Fruit fly (Drosophila melanogaster) whole organism, embryonic: Measurements from ENCODE around the gene Oseg1.
A peak's percentile ranks its signal among the peaks of the same experiment; 100 is the strongest.

Experiments used
- Ada2b ChIP-seq: fragments of 200-800 bp; sonication (Bioruptor generic); IDR thresholded peaks from 2 replicates; pipeline ENCODE4 v1.3.6; 2022; ENCODE audit warnings: missing biosample characterization, missing genetic modification characterization
- BEAF-32 ChIP-seq: fragments of 200-800 bp; sonication (Bioruptor generic); optimal IDR thresholded peaks from 3 replicates; lab custom pipeline; 2017; ENCODE audit warnings: missing biosample characterization, missing genetic modification characterization, mild to moderate bottlenecking, moderate library complexity, missing genetic modification reagents
- CG12155 ChIP-seq: fragments of 200-800 bp; sonication (Bioruptor generic); optimal IDR thresholded peaks from 3 replicates; lab custom pipeline; 2016; ENCODE audit warnings: missing biosample characterization, missing genetic modification characterization
- CG15479 ChIP-seq: fragments of 200-800 bp; sonication (Bioruptor generic); optimal IDR thresholded peaks from 3 replicates; lab custom pipeline; 2019; ENCODE audit warnings: missing biosample characterization, mild to moderate bottlenecking, missing genetic modification characterization, moderate library complexity
- CG1602 ChIP-seq: fragments of 200-800 bp; sonication (Bioruptor generic); optimal IDR thresholded peaks from 3 replicates; lab custom pipeline; 2016; ENCODE audit warnings: missing biosample characterization, missing genetic modification characterization
- CG16779 ChIP-seq: fragments of 200-800 bp; sonication (Bioruptor generic); IDR thresholded peaks from 2 replicates; pipeline ENCODE4 v1.3.6; 2022; ENCODE audit warnings: missing biosample characterization, missing genetic modification characterization
- CG17186 ChIP-seq: fragments of 200-800 bp; sonication (Bioruptor generic); optimal IDR thresholded peaks from 3 replicates; lab custom pipeline; 2017; ENCODE audit warnings: missing biosample characterization, missing genetic modification reagents, missing genetic modification characterization
- CG2875 ChIP-seq: fragments of 200-800 bp; sonication (Bioruptor generic); optimal IDR thresholded peaks from 2 replicates; lab custom pipeline; 2017; ENCODE audit warnings: missing biosample characterization, mild to moderate bottlenecking, missing genetic modification characterization, missing genetic modification reagents
- CG30020 ChIP-seq: fragments of 200-800 bp; optimal IDR thresholded peaks from 2 replicates; lab custom pipeline; 2019; ENCODE audit warnings: missing biosample characterization, mild to moderate bottlenecking, missing genetic modification characterization, moderate library complexity
- CG32767 ChIP-seq: fragments of 200-800 bp; sonication (Bioruptor generic); IDR thresholded peaks from 2 replicates; pipeline ENCODE4 v1.3.6; 2022; ENCODE audit warnings: missing biosample characterization, missing genetic modification characterization
- CG4730 ChIP-seq: fragments of 200-800 bp; sonication (Bioruptor generic); IDR thresholded peaks from 2 replicates; pipeline ENCODE4 v1.3.6; 2022; ENCODE audit warnings: missing biosample characterization, missing genetic modification characterization
- CG6689 ChIP-seq: fragments of 200-800 bp; sonication (Bioruptor generic); IDR thresholded peaks from 2 replicates; pipeline ENCODE4 v1.3.6; 2022; ENCODE audit warnings: missing biosample characterization, missing genetic modification characterization
- CG7271 ChIP-seq: fragments of 200-800 bp; sonication (Bioruptor generic); optimal IDR thresholded peaks from 2 replicates; lab custom pipeline; 2018; ENCODE audit warnings: missing biosample characterization, mild to moderate bottlenecking, missing genetic modification characterization, moderate library complexity
- CG9609 ChIP-seq: fragments of 200-800 bp; sonication (Bioruptor generic); optimal IDR thresholded peaks from 3 replicates; lab custom pipeline; 2016; ENCODE audit warnings: missing biosample characterization, missing genetic modification characterization
- D19B ChIP-seq: fragments of 200-800 bp; sonication (Bioruptor generic); optimal IDR thresholded peaks from 2 replicates; lab custom pipeline; 2017; ENCODE audit warnings: missing biosample characterization, mild to moderate bottlenecking, missing genetic modification characterization
- Deaf1 ChIP-seq: fragments of 200-800 bp; optimal IDR thresholded peaks from 3 replicates; lab custom pipeline; 2019; ENCODE audit warnings: missing biosample characterization, mild to moderate bottlenecking, missing genetic modification characterization, moderate library complexity
- E2f2 ChIP-seq: fragments of 200-800 bp; sonication (Bioruptor generic); IDR thresholded peaks from 2 replicates; pipeline ENCODE4 v1.3.6; 2022; ENCODE audit warnings: missing biosample characterization, missing genetic modification characterization
- Ets97D ChIP-seq: fragments of 200-800 bp; sonication (Bioruptor generic); optimal IDR thresholded peaks from 3 replicates; lab custom pipeline; 2016; ENCODE audit warnings: missing biosample characterization, missing genetic modification characterization
- H15 ChIP-seq: fragments of 200-800 bp; sonication (Bioruptor generic); IDR thresholded peaks from 3 replicates; pipeline ENCODE4 v1.3.6; 2022; ENCODE audit warnings: missing biosample characterization, missing genetic modification characterization
- HLHmδ ChIP-seq: fragments of 200-800 bp; sonication (Bioruptor generic); optimal IDR thresholded peaks from 2 replicates; lab custom pipeline; 2018; ENCODE audit warnings: missing biosample characterization, mild to moderate bottlenecking, missing genetic modification characterization, moderate library complexity
- HmgD ChIP-seq: fragments of 200-800 bp; sonication (Bioruptor generic); optimal IDR thresholded peaks from 3 replicates; lab custom pipeline; 2016; ENCODE audit warnings: missing biosample characterization, missing genetic modification characterization
- MBD-R2 ChIP-seq: fragments of 200-800 bp; sonication (Bioruptor generic); IDR thresholded peaks from 2 replicates; pipeline ENCODE4 v1.3.6; 2022; ENCODE audit warnings: missing biosample characterization, missing genetic modification characterization
- Max ChIP-seq: fragments of 200-800 bp; sonication (Bioruptor generic); optimal IDR thresholded peaks from 2 replicates; lab custom pipeline; 2016; ENCODE audit warnings: missing biosample characterization, mild to moderate bottlenecking, missing genetic modification characterization
- Med ChIP-seq: fragments of 200-800 bp; sonication (Bioruptor generic); peaks from one replicate; lab custom pipeline; 2016; ENCODE audit warnings: missing biosample characterization, missing genetic modification characterization, mild to moderate bottlenecking, inconsistent platforms, moderate library complexity
- Myb ChIP-seq: fragments of 200-800 bp; sonication (Bioruptor generic); optimal IDR thresholded peaks from 2 replicates; lab custom pipeline; 2016; ENCODE audit warnings: missing biosample characterization, missing genetic modification characterization
- NK7.1 ChIP-seq: fragments of 200-800 bp; sonication (Bioruptor generic); optimal IDR thresholded peaks from 3 replicates; lab custom pipeline; 2016; ENCODE audit warnings: missing biosample characterization, missing genetic modification characterization
- al ChIP-seq: fragments of 200-800 bp; sonication (Bioruptor generic); IDR thresholded peaks from 2 replicates; pipeline ENCODE4 v1.3.6; 2022; ENCODE audit warnings: missing biosample characterization, missing genetic modification characterization
- az2 ChIP-seq: fragments of 200-800 bp; sonication (Bioruptor generic); optimal IDR thresholded peaks from 3 replicates; lab custom pipeline; 2016; ENCODE audit warnings: missing biosample characterization, missing genetic modification characterization
- cas ChIP-seq: fragments of 200-800 bp; sonication (Bioruptor generic); IDR thresholded peaks from 2 replicates; pipeline ENCODE4 v1.3.6; 2022; ENCODE audit warnings: missing biosample characterization, missing genetic modification characterization
- chinmo ChIP-seq: fragments of 200-800 bp; sonication (Bioruptor generic); IDR thresholded peaks from 4 replicates; pipeline ENCODE4 v1.3.6; 2022; ENCODE audit warnings: missing biosample characterization, missing genetic modification characterization; ENCODE audit not compliant: partially characterized antibody
- eve ChIP-seq, 2 experiments: fragments of >200 bp; optimal IDR thresholded peaks; 2 replicates each; lab custom pipeline; 2017; ENCODE audit warnings: missing biosample characterization in 2 of 2, missing genetic modification characterization in 2 of 2
- ewg ChIP-seq: fragments of 200-800 bp; sonication (Bioruptor generic); optimal IDR thresholded peaks from 3 replicates; lab custom pipeline; 2017; ENCODE audit warnings: mild to moderate bottlenecking, missing biosample characterization, missing genetic modification reagents, missing genetic modification characterization
- eyg ChIP-seq: fragments of 200-800 bp; sonication (Bioruptor generic); optimal IDR thresholded peaks from 3 replicates; lab custom pipeline; 2016; ENCODE audit warnings: missing biosample characterization, missing genetic modification characterization
- fd96Cb ChIP-seq: fragments of 200-800 bp; sonication (Bioruptor generic); optimal IDR thresholded peaks from 2 replicates; lab custom pipeline; 2018; ENCODE audit warnings: missing biosample characterization, mild to moderate bottlenecking, missing genetic modification characterization, moderate library complexity
- fu2 ChIP-seq: fragments of 200-800 bp; sonication (Bioruptor generic); optimal IDR thresholded peaks from 2 replicates; lab custom pipeline; 2016; ENCODE audit warnings: missing biosample characterization, missing genetic modification characterization
- gsb-n ChIP-seq: fragments of 200-800 bp; sonication (Bioruptor generic); optimal IDR thresholded peaks from 3 replicates; lab custom pipeline; 2018; ENCODE audit warnings: missing biosample characterization, mild to moderate bottlenecking, missing genetic modification characterization
- hth ChIP-seq: fragments of >200 bp; optimal IDR thresholded peaks from 2 replicates; lab custom pipeline; 2017; ENCODE audit warnings: inconsistent platforms
- ind ChIP-seq: fragments of 200-800 bp; sonication (Bioruptor generic); optimal IDR thresholded peaks from 3 replicates; lab custom pipeline; 2016; ENCODE audit warnings: missing biosample characterization, missing genetic modification characterization
- klu ChIP-seq: fragments of 200-800 bp; sonication (Bioruptor generic); IDR thresholded peaks from 2 replicates; pipeline ENCODE4 v1.3.6; 2022; ENCODE audit warnings: missing biosample characterization, missing genetic modification characterization
- luna ChIP-seq: fragments of 200-800 bp; sonication (Bioruptor generic); optimal IDR thresholded peaks from 2 replicates; lab custom pipeline; 2016; ENCODE audit warnings: missing biosample characterization, missing genetic modification characterization
- mirr ChIP-seq: fragments of 200-800 bp; sonication (Bioruptor generic); optimal IDR thresholded peaks from 3 replicates; lab custom pipeline; 2018; ENCODE audit warnings: missing biosample characterization, mild to moderate bottlenecking, missing genetic modification characterization
- otp ChIP-seq: fragments of 200-800 bp; sonication (Bioruptor generic); IDR thresholded peaks from 3 replicates; pipeline ENCODE4, ENCODE4 v1.3.6; 2022; ENCODE audit warnings: missing biosample characterization, missing genetic modification characterization
- pros ChIP-seq: fragments of 200-800 bp; sonication (Bioruptor generic); optimal IDR thresholded peaks from 3 replicates; lab custom pipeline; 2019; ENCODE audit warnings: missing biosample characterization, mild to moderate bottlenecking, missing genetic modification characterization, moderate library complexity
- ranshi ChIP-seq: fragments of 200-800 bp; sonication (Bioruptor generic); IDR thresholded peaks from 2 replicates; pipeline ENCODE4 v1.3.6; 2022; ENCODE audit warnings: missing biosample characterization, missing genetic modification characterization
- repo ChIP-seq: fragments of 200-800 bp; sonication (Bioruptor generic); optimal IDR thresholded peaks from 2 replicates; lab custom pipeline; 2016; ENCODE audit warnings: missing biosample characterization, missing genetic modification characterization
- rib ChIP-seq: fragments of 200-800 bp; sonication (Bioruptor generic); IDR thresholded peaks from 2 replicates; pipeline ENCODE4 v1.3.6; 2022; ENCODE audit warnings: missing biosample characterization, missing genetic modification characterization
- run ChIP-seq: fragments of 200-800 bp; sonication (Bioruptor generic); optimal IDR thresholded peaks from 3 replicates; lab custom pipeline; 2018; ENCODE audit warnings: missing biosample characterization, mild to moderate bottlenecking, missing genetic modification characterization
- schlank ChIP-seq: fragments of 200-800 bp; sonication (Bioruptor generic); optimal IDR thresholded peaks from 2 replicates; lab custom pipeline; 2018; ENCODE audit warnings: missing biosample characterization, mild to moderate bottlenecking, missing genetic modification characterization
- sisA ChIP-seq: fragments of 200-800 bp; sonication (Bioruptor generic); IDR thresholded peaks from 2 replicates; pipeline ENCODE4 v1.3.6; 2022; ENCODE audit warnings: missing biosample characterization, missing genetic modification characterization
- sqz ChIP-seq: fragments of 200-800 bp; sonication (Bioruptor generic); optimal IDR thresholded peaks from 3 replicates; lab custom pipeline; 2018; ENCODE audit warnings: missing biosample characterization, mild to moderate bottlenecking, missing genetic modification characterization
- tio ChIP-seq: fragments of 200-800 bp; sonication (Bioruptor generic); optimal IDR thresholded peaks from 2 replicates; lab custom pipeline; 2017; ENCODE audit warnings: missing biosample characterization, missing genetic modification characterization, inconsistent platforms
- zen ChIP-seq: fragments of 200-800 bp; sonication (Bioruptor generic); optimal IDR thresholded peaks from 3 replicates; lab custom pipeline; 2018; ENCODE audit warnings: missing biosample characterization, mild to moderate bottlenecking, missing genetic modification characterization, moderate library complexity

Oseg1 gene

DNA sequence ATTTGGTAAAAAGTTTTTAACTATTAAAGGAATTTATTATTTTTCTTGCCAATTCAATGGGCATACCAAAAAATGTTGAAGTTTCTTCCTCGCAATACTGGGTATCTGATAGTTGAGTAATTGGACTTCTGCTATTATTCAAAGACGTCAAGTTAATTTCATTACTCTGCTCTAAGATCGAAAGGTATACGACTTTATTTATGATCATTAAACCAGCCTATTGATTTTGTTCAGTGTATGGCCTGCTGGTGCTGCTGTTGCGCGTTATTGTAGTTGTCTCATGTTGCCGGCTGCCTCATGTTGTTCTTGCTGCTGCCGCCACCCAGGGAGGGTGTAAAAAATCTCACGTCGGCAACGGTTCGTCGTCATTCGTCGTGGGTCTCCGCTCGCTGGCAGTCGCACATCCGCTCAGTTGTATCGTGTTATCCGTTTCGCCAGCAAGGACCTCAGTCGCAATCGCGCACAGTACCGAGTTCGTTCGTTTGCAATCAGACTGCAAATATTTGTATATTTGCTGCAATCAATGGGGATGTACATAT, 16.9 kb downstream of the Oseg1 start, which contains the start of gene CG7120 (continued):
- TF ChIP-seq BEAF-32 = no peak
- TF ChIP-seq CG6689 (GFP tag; lab: Robert Waterston, UW) = 0 out of 2 replicates have a peak, but pooled peaks have one; percentile 33
- TF ChIP-seq al (GFP tag; lab: Robert Waterston, UW) = no peak
- no peak for TF ChIP-seq mirr (GFP tag; lab: Kevin White, UChicago)
- no peak for TF ChIP-seq run (tag; lab: Kevin White, UChicago)
- TF ChIP-seq fu2 (GFP tag; lab: Kevin White, UChicago) = no peak
- TF ChIP-seq repo (GFP tag; lab: Kevin White, UChicago) = peak; percentile 6
- peak; percentile 21 for TF ChIP-seq CG2875 (GFP tag; lab: Kevin White, UChicago)
- no peak for TF ChIP-seq eyg (GFP tag; lab: Kevin White, UChicago)
- TF ChIP-seq az2 = peak; percentile 65
- TF ChIP-seq MBD-R2 (GFP tag; lab: Robert Waterston, UW) = peak; percentile 10; the same call in 1 of the 2 replicates
- TF ChIP-seq CG9609 (GFP tag; lab: Kevin White, UChicago) = no peak
- TF ChIP-seq E2f2 (GFP tag; lab: Robert Waterston, UW) = peak; percentile 11; the same call in 1 of the 2 replicates
- peak; percentile 74 for TF ChIP-seq tio (GFP tag; lab: Kevin White, UChicago)
- TF ChIP-seq NK7.1 = peak; percentile 31
- TF ChIP-seq HLHmδ (GFP tag; lab: Kevin White, UChicago) = no peak
- peak; percentile 54 for TF ChIP-seq ewg (GFP tag; lab: Kevin White, UChicago)
- 0 out of 2 replicates have a peak, but pooled peaks have one; percentile 25 for TF ChIP-seq sisA (GFP tag; lab: Robert Waterston, UW)
- TF ChIP-seq CG17186 (GFP tag; lab: Kevin White, UChicago) = no peak
- no peak for TF ChIP-seq CG4730
- TF ChIP-seq fd96Cb = peak; percentile 62
- no peak for TF ChIP-seq H15 (GFP tag; lab: Robert Waterston, UW)
- peak; percentile 26 for TF ChIP-seq Myb (GFP tag; lab: Kevin White, UChicago)
- peak; percentile 7 for TF ChIP-seq HmgD
- no peak for TF ChIP-seq Ada2b
- TF ChIP-seq cas (GFP tag; lab: Robert Waterston, UW) = no peak
- no peak for TF ChIP-seq klu (GFP tag; lab: Robert Waterston, UW)
- TF ChIP-seq D19B (GFP tag; lab: Kevin White, UChicago) = peak; percentile 3
- TF ChIP-seq rib (GFP tag; lab: Robert Waterston, UW) = no peak
- TF ChIP-seq CG30020 = no peak
- TF ChIP-seq luna (GFP tag; lab: Kevin White, UChicago) = no peak
- TF ChIP-seq CG15479 (GFP tag; lab: Kevin White, UChicago) = no peak
- TF ChIP-seq CG16779 (GFP tag; lab: Robert Waterston, UW) = no peak
- TF ChIP-seq schlank (tag; lab: Kevin White, UChicago) = no peak
- TF ChIP-seq CG1602 (GFP tag; lab: Kevin White, UChicago) = peak; percentile 39
- TF ChIP-seq Ets97D = no peak
- TF ChIP-seq Med (GFP tag; lab: Kevin White, UChicago) = peak; percentile 91
- TF ChIP-seq CG12155 (GFP tag; lab: Kevin White, UChicago) = no peak
- no peak for TF ChIP-seq ranshi
- TF ChIP-seq zen (tag; lab: Kevin White, UChicago) = peak; percentile 37
- peak; percentile 62 for TF ChIP-seq ind (GFP tag; lab: Kevin White, UChicago)
- TF ChIP-seq chinmo (GFP tag; lab: Robert Waterston, UW) = no peak
- TF ChIP-seq eve (GFP tag; optimal IDR thresholded peaks at IDR 0.05; lab: Kevin White, UChicago) = no peak
- TF ChIP-seq Max (GFP tag; lab: Kevin White, UChicago) = peak; percentile 7
- TF ChIP-seq sqz (GFP tag; lab: Kevin White, UChicago) = no peak
- no peak for TF ChIP-seq CG7271 (tag; lab: Kevin White, UChicago)
- TF ChIP-seq hth (lab: Kevin White, UChicago) = no peak
- TF ChIP-seq Deaf1 (tag; lab: Kevin White, UChicago) = peak; percentile 97
- TF ChIP-seq CG32767 (GFP tag; lab: Robert Waterston, UW) = no peak
- TF ChIP-seq gsb-n (tag; lab: Kevin White, UChicago) = no peak
- TF ChIP-seq otp (GFP tag; lab: Robert Waterston, UW) = no peak
- no peak for TF ChIP-seq pros
